Worm (Caenorhabditis elegans): Measurements from ENCODE around the gene srlf-4.

DNA sequence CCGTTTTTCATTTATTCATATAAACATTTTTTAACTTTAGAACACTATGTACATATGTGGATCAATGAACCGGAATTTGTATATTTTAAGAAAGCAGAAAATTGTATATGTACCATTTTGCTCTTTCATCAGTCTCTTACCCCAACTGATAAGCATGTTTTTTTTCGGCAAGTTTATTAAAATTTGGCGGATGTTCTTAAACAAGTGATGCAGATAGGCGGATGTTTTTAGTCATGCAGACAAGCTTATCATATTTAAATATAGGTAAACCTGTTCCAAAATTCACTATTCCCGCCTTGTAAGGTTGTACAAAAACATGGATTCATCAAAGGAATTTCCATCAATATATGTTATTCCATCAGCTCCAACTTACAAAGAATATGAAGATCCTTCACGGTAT lies 24.8 kb downstream of the srlf-4 start, which contains the start of gene K08D8.9:
- TF ChIP-seq blmp-1 (tag; optimal IDR thresholded peaks at IDR 0.05) (no peak), mls-2 (tag; optimal IDR thresholded peaks at IDR 0.05) (no peak), elt-3 (tag; optimal IDR thresholded peaks at IDR 0.05) (no peak), sptf-1 (tag; optimal IDR thresholded peaks at IDR 0.05) (no peak), unc-62 (GFP tag; optimal IDR thresholded peaks at IDR 0.05) (no peak), lin-32 (GFP tag; optimal IDR thresholded peaks at IDR 0.05) (no peak), ces-1 (GFP tag; optimal IDR thresholded peaks at IDR 0.05) (no peak), unc-39 (tag; optimal IDR thresholded peaks at IDR 0.05) (no peak), lin-13 (tag; optimal IDR thresholded peaks at IDR 0.05) (no peak), snpc-4 (tag; optimal IDR thresholded peaks at IDR 0.05) (no peak), nhr-237 (tag; optimal IDR thresholded peaks at IDR 0.05) (no peak), nhr-2 (tag; optimal IDR thresholded peaks at IDR 0.05) (no peak)
